Fruit fly (Drosophila melanogaster): Measurements from ENCODE around the gene Rcd2.

- no peak for TF ChIP-seq CG11617 (GFP tag; optimal IDR thresholded peaks at IDR 0.05)
- TF ChIP-seq toe (GFP tag; optimal IDR thresholded peaks at IDR 0.05), result no peak
Observed at dm6 chr3L:20582354-20582753, 42.1 kb upstream of the Rcd2 start.

All from whole organism, adult.